Fruit fly (Drosophila melanogaster) whole organism, wandering third instar larva: ENCODE data around the gene Pi4KIIalpha.

Experiments
- br ChIP-seq: fragments of 200-800 bp; sonication (Bioruptor generic); optimal IDR thresholded peaks from 2 replicates; lab custom pipeline; 2016; ENCODE audit warnings: missing biosample characterization, missing genetic modification characterization
- lola ChIP-seq: fragments of >200 bp; optimal IDR thresholded peaks from 2 replicates; lab custom pipeline; 2017; ENCODE audit warnings: missing biosample characterization, missing genetic modification characterization

DNA sequence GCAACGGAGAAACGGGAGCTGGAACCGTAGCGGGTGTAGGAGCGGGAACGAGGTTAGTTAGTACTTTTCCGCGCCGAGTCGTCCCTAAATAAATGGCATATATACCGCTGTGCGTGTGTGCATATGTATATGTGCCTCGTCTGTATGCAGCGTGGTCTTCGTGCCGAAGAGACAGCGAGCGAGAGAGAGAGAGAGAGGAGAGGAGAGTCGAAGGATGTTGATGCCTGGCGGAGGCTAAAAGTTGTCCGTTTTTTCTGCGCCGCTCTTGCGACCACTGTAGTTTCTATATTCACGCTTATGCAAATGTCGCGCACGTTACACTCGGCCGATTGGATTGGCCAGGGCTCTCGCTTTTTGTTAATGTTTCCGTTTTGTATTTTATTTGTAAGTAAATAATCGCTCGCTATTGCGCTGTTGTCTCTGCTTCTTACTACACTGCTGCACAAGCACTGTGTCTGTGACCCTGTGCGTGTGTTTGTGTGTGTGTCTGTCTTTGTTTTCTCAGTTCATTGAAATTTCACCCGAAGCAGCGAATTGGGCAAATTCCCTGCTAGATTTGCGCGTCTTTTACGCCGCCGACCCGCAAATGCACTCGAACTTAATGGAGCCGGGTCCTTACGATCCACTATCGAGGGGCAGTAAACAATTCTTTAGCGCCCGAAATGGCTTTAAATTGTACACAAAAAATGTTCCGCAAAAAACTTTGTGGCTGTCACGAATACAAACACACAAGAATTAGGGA is 49.1 kb upstream of the Pi4KIIalpha start, which contains the start of gene Rga:
- TF ChIP-seq lola (GFP tag; lab: Kevin White, UChicago) (no peak), br (GFP tag; lab: Kevin White, UChicago) (no peak)
